Worm (Caenorhabditis elegans): Measurements from ENCODE around the gene pmp-1.

DNA sequence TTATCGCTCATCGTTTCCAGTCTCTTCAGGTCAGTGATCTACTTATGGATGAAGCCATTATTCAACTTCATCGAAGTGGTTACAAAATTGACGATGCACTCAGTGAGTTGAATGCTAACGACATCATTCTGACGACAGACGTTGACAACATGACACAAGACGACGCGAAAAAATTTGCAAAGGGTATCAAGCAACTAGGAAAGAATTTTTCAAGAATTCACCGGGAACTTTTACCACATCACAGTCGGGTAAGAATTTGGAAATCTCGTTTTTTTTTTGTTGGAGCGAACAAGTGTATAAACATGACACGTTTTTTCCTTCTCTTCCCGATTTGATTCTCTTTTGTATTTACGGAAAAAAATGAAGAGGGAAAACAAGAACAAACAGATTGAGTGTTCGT is 42.9 kb downstream of the pmp-1 start:
- no peak for TF ChIP-seq egl-27 (tag; optimal IDR thresholded peaks at IDR 0.05)
- no peak for TF ChIP-seq ZK546.5 (tag; optimal IDR thresholded peaks at IDR 0.05)
- no peak for TF ChIP-seq pqm-1 (tag; optimal IDR thresholded peaks at IDR 0.05)

Measured in whole organism, L4 larva.